Worm (Caenorhabditis elegans): ENCODE measurements around the gene epg-5.
"Not testable (repeated sequence)": the region's sequence is repeated elsewhere in the genome, so short reads cannot be mapped to it uniquely, and the experiment has no call there.

The epg-5 gene

ce11 chrII:6630811-6631210 lies 21.6 kb upstream of the epg-5 start, which contains the start of gene T19D12.4:
TSS of gene T19D12.4 (plus strand) at chrII:6631105.
- TF ChIP-seq pha-2 (tag; optimal IDR thresholded peaks at IDR 0.05) (no peak), che-1 (tag; optimal IDR thresholded peaks at IDR 0.05) (no peak), gmeb-2 (tag; optimal IDR thresholded peaks at IDR 0.05) (no peak), C38D4.7 (GFP tag; optimal IDR thresholded peaks at IDR 0.05) (no peak), pat-9 (tag; optimal IDR thresholded peaks at IDR 0.05) (no peak), hlh-15 (tag; optimal IDR thresholded peaks at IDR 0.05) (no peak), ceh-45 (GFP tag; IDR thresholded peaks at IDR 0.05) (no peak), mec-3 (tag; optimal IDR thresholded peaks at IDR 0.05; ENCODE audit: borderline replicate concordance) (no peak), odd-2 (tag; optimal IDR thresholded peaks at IDR 0.05) (no peak), zip-5 (tag; optimal IDR thresholded peaks at IDR 0.05) (no peak), ceh-30 (tag; optimal IDR thresholded peaks at IDR 0.05) (no peak), unc-55 (GFP tag; optimal IDR thresholded peaks at IDR 0.05) (no peak), K02D7.2 (tag; optimal IDR thresholded peaks at IDR 0.05) (no peak), ceh-19 (GFP tag; optimal IDR thresholded peaks at IDR 0.05) (no peak), dmd-4 (tag; optimal IDR thresholded peaks at IDR 0.05; ENCODE audit: borderline replicate concordance) (no peak), lim-6 (tag; optimal IDR thresholded peaks at IDR 0.05) (no peak), elt-4 (tag; optimal IDR thresholded peaks at IDR 0.05) (no peak), elt-2 (tag; optimal IDR thresholded peaks at IDR 0.05) (no peak), fkh-6 (tag; optimal IDR thresholded peaks at IDR 0.05) (no peak), nhr-232 (tag; optimal IDR thresholded peaks at IDR 0.05) (no peak)

ce11 chrII:6629775-6630174 lies 20.6 kb upstream of the epg-5 start:
- no peak for TF ChIP-seq T23F11.4 (GFP tag; optimal IDR thresholded peaks at IDR 0.05)
- no peak for TF ChIP-seq ceh-6 (GFP tag; optimal IDR thresholded peaks at IDR 0.05)
- no peak for TF ChIP-seq mec-3 (tag; optimal IDR thresholded peaks at IDR 0.05; ENCODE audit: borderline replicate concordance)
- TF ChIP-seq pag-3 (tag; optimal IDR thresholded peaks at IDR 0.05; ENCODE audit: borderline replicate concordance) = no peak
- no peak for TF ChIP-seq ceh-22 (tag; optimal IDR thresholded peaks at IDR 0.05)
- TF ChIP-seq nhr-232 (tag; optimal IDR thresholded peaks at IDR 0.05) = no peak
- TF ChIP-seq npax-4 (tag; optimal IDR thresholded peaks at IDR 0.05) = no peak
- TF ChIP-seq ceh-45 (GFP tag; IDR thresholded peaks at IDR 0.05) = no peak
- no peak for TF ChIP-seq fkh-10 (GFP tag; optimal IDR thresholded peaks at IDR 0.05)
- TF ChIP-seq ceh-24 (tag; optimal IDR thresholded peaks at IDR 0.05) = no peak
- no peak for TF ChIP-seq ttx-3 (tag; optimal IDR thresholded peaks at IDR 0.05)
- TF ChIP-seq ama-1 (optimal IDR thresholded peaks at IDR 0.05) = no peak
- TF ChIP-seq pax-1 (tag; optimal IDR thresholded peaks at IDR 0.05) = no peak
- TF ChIP-seq hlh-6 (tag; optimal IDR thresholded peaks at IDR 0.05) = no peak
- no peak for TF ChIP-seq elt-4 (tag; optimal IDR thresholded peaks at IDR 0.05)
- TF ChIP-seq ceh-31 (tag; optimal IDR thresholded peaks at IDR 0.05) = no peak
- TF ChIP-seq eyg-1 (tag; optimal IDR thresholded peaks at IDR 0.05) = no peak
- TF ChIP-seq hlh-30 (tag; optimal IDR thresholded peaks at IDR 0.05; ENCODE audit: insufficient read depth) = no peak

ce11 chrII:6628397-6628796 lies 19.2 kb upstream of the epg-5 start:
- TF ChIP-seq hlh-15 (tag; optimal IDR thresholded peaks at IDR 0.05) (no peak), ttx-3 (tag; optimal IDR thresholded peaks at IDR 0.05) (no peak), hlh-8 (tag; optimal IDR thresholded peaks at IDR 0.05) (no peak)

ce11 chrII:6627182-6627581 lies 18.0 kb upstream of the epg-5 start, which contains the start of the genes F54H5.5 and F54H5.2:
TSS of gene F54H5.5 (minus strand) at chrII:6627282.
TSS of gene F54H5.2 (plus strand) at chrII:6627484.
- TF ChIP-seq dmd-4 (tag; optimal IDR thresholded peaks at IDR 0.05; ENCODE audit: borderline replicate concordance); ets-4 (tag; optimal IDR thresholded peaks at IDR 0.05); ahr-1 (tag; optimal IDR thresholded peaks at IDR 0.05): not testable (repeated sequence)

All from whole organism, late embryonic.